Worm (Caenorhabditis elegans) whole organism, dauer: ENCODE results near the gene dop-2.

ENCODE experiments used
- unc-62 ChIP-seq: sonication (generic microtip); optimal IDR thresholded peaks from 2 replicates; lab custom pipeline; 2017; ENCODE audit warnings: missing biosample characterization, missing genetic modification reagents, missing genetic modification characterization

dop-2 gene

ce11 chrV:9616687-9617086 lies 8.3 kb downstream of the dop-2 start:
- no peak for TF ChIP-seq unc-62 (GFP tag; lab: Kevin White, UChicago)

ce11 chrV:9618420-9618819 lies 10.1 kb downstream of the dop-2 start:
- no peak for TF ChIP-seq unc-62 (GFP tag; lab: Kevin White, UChicago)

ce11 chrV:9618919-9619318 lies 10.6 kb downstream of the dop-2 start, which contains the start of gene idpc-7:
TSS of gene idpc-7 (minus strand) at chrV:9619019.
- no peak for TF ChIP-seq unc-62 (GFP tag; lab: Kevin White, UChicago)

ce11 chrV:9619850-9620249 lies 11.5 kb downstream of the dop-2 start, which contains the start of gene idpc-6:
TSS of gene idpc-6 (plus strand) at chrV:9620150.
- no peak for TF ChIP-seq unc-62 (GFP tag; lab: Kevin White, UChicago)

ce11 chrV:9620417-9620816 lies 12.1 kb downstream of the dop-2 start:
- TF ChIP-seq unc-62 (GFP tag; lab: Kevin White, UChicago): no peak

ce11 chrV:9621437-9621836 lies 13.1 kb downstream of the dop-2 start:
- TF ChIP-seq unc-62 (GFP tag; lab: Kevin White, UChicago): no peak

- no peak for TF ChIP-seq unc-62 (GFP tag; lab: Kevin White, UChicago)
These were observed 14.5 kb downstream of the dop-2 start, which contains the start of gene idpc-5 for ce11 chrV:9622834-9623233. TSS of gene idpc-5 (minus strand) at chrV:9622934.

- no peak for TF ChIP-seq unc-62 (GFP tag; lab: Kevin White, UChicago)
These were observed 16.8 kb downstream of the dop-2 start, which contains the start of gene idpc-4 for ce11 chrV:9625122-9625521. TSS of gene idpc-4 (plus strand) at chrV:9625422.

ce11 chrV:9625604-9626446 lies 17.5 kb downstream of the dop-2 start, which contains the start of gene T06E4.7:
TSS of gene T06E4.7 (plus strand) at chrV:9626396.
- TF ChIP-seq unc-62 (GFP tag; lab: Kevin White, UChicago): no peak

ce11 chrV:9628603-9629002 lies 20.2 kb downstream of the dop-2 start:
- no peak for TF ChIP-seq unc-62 (GFP tag; lab: Kevin White, UChicago)

ce11 chrV:9629114-9629513 lies 20.8 kb downstream of the dop-2 start, which contains the start of gene idpc-3:
TSS of gene idpc-3 (minus strand) at chrV:9629214.
- TF ChIP-seq unc-62 (GFP tag; lab: Kevin White, UChicago): no peak

- TF ChIP-seq unc-62 (GFP tag; lab: Kevin White, UChicago): no peak
These were observed 21.3 kb downstream of the dop-2 start, which contains the start of gene col-146 for ce11 chrV:9629643-9630042. TSS of gene col-146 (plus strand) at chrV:9629943.

ce11 chrV:9630542-9630941 lies 22.2 kb downstream of the dop-2 start:
- TF ChIP-seq unc-62 (GFP tag; lab: Kevin White, UChicago): no peak

- no peak for TF ChIP-seq unc-62 (GFP tag; lab: Kevin White, UChicago)
These were observed 22.6 kb downstream of the dop-2 start, which contains the start of gene T06E4.5 for ce11 chrV:9630944-9631343. TSS of gene T06E4.5 (plus strand) at chrV:9631244.

ce11 chrV:9632348-9632747 lies 24.0 kb downstream of the dop-2 start:
- TF ChIP-seq unc-62 (GFP tag; lab: Kevin White, UChicago): no peak

ce11 chrV:9633313-9633712 lies 25.0 kb downstream of the dop-2 start, which contains the start of gene col-147:
TSS of gene col-147 (minus strand) at chrV:9633338.
- TF ChIP-seq unc-62 (GFP tag; lab: Kevin White, UChicago): no peak
